Fruit fly (Drosophila melanogaster): ENCODE data around the gene unc-13-4A.

DNA sequence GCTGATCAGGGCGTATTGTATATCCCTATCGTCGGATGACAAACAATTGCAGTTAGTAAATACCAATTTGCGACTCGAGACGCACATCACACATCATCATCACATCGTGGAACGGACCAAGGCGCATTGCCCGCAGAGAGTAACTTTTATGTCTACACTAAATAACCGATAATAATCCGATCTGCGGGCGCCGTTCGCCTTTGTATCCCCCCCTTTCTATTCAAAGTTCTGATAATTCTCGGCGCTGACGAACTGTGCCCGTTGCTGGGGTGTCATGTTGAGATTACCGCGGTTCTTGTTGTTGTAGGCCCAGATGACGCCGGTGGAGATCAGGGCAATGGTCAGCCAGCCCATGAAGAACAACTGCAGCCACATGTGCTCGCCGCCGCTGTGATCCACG, 14.0 kb upstream of the unc-13-4A start:
- no peak for TF ChIP-seq CG8159 (tag; optimal IDR thresholded peaks at IDR 0.05)
- peak; percentile 53 for TF ChIP-seq EcR (GFP tag; optimal IDR thresholded peaks at IDR 0.05)
- TF ChIP-seq CG12605 (GFP tag; IDR thresholded peaks at IDR 0.05), result no peak
- no peak for TF ChIP-seq CG9948 (tag; optimal IDR thresholded peaks at IDR 0.05)
- no peak for TF ChIP-seq Pif1A (GFP tag; optimal IDR thresholded peaks at IDR 0.05)
- TF ChIP-seq CG10348 (GFP tag; IDR thresholded peaks at IDR 0.05), result no peak
- TF ChIP-seq Pif1B (GFP tag; optimal IDR thresholded peaks at IDR 0.05), result no peak
- no peak for TF ChIP-seq gl (tag; optimal IDR thresholded peaks at IDR 0.05)
- TF ChIP-seq CG14655 (GFP tag; optimal IDR thresholded peaks at IDR 0.05), result no peak

Data from whole organism, pupa.